Worm (Caenorhabditis elegans) whole organism, L4 larva: Measurements from ENCODE around the gene K07F5.14.

Experiments used
- F10B5.3 ChIP-seq: sonication (generic microtip); optimal IDR thresholded peaks from 2 replicates; lab custom pipeline; 2016; ENCODE audit warnings: mild to moderate bottlenecking, missing genetic modification characterization, missing compliant biosample characterization
- R02D3.7 ChIP-seq: fragments of 150-350 bp; sonication (generic microtip); optimal IDR thresholded peaks from 3 replicates; lab custom pipeline; 2014; ENCODE audit warnings: missing biosample characterization, missing genetic modification characterization
- ZK337.2 ChIP-seq: fragments of 200-800 bp; sonication (Bioruptor generic); IDR thresholded peaks from 2 replicates; pipeline ENCODE4 v1.3.6; 2022; ENCODE audit warnings: missing genetic modification reagents, missing genetic modification characterization, missing compliant biosample characterization
- arid-1 ChIP-seq: fragments of 200-800 bp; sonication (Bioruptor generic); conservative IDR thresholded peaks from 2 replicates; pipeline ENCODE4 v1.3.6; 2022; ENCODE audit warnings: missing genetic modification reagents, missing genetic modification characterization, missing compliant biosample characterization
- attf-4 ChIP-seq: sonication (generic microtip); optimal IDR thresholded peaks from 3 replicates; lab custom pipeline; 2017; ENCODE audit warnings: missing biosample characterization, missing genetic modification characterization
- ceh-28 ChIP-seq: fragments of 150-350 bp; optimal IDR thresholded peaks from 2 replicates; lab custom pipeline; 2014; ENCODE audit warnings: missing biosample characterization, missing genetic modification reagents, missing genetic modification characterization
- ceh-32 ChIP-seq: sonication (generic microtip); optimal IDR thresholded peaks from 2 replicates; lab custom pipeline; 2016; ENCODE audit warnings: mild to moderate bottlenecking, missing genetic modification characterization, missing compliant biosample characterization; ENCODE audit not compliant: poor library complexity
- ceh-44 ChIP-seq: fragments of 200-800 bp; sonication (Bioruptor generic); IDR thresholded peaks from 2 replicates; pipeline ENCODE4 v1.3.6; 2022; ENCODE audit warnings: missing genetic modification reagents, missing genetic modification characterization, missing compliant biosample characterization
- cey-2 ChIP-seq: sonication (generic microtip); optimal IDR thresholded peaks from 3 replicates; lab custom pipeline; 2017; ENCODE audit warnings: missing genetic modification characterization, mild to moderate bottlenecking, missing compliant biosample characterization, antibody characterized with exemption, borderline replicate concordance; ENCODE audit not compliant: insufficient read depth
- daf-8 ChIP-seq: fragments of 200-800 bp; sonication (Bioruptor generic); IDR thresholded peaks from 2 replicates; pipeline ENCODE4 v1.3.6; 2022; ENCODE audit warnings: missing genetic modification characterization, missing compliant biosample characterization
- dmd-8 ChIP-seq: fragments of 200-800 bp; sonication (Bioruptor generic); IDR thresholded peaks from 2 replicates; pipeline ENCODE4 v1.3.6; 2022; ENCODE audit warnings: missing genetic modification characterization, missing compliant biosample characterization
- duxl-1 ChIP-seq: sonication (generic microtip); optimal IDR thresholded peaks from 2 replicates; lab custom pipeline; 2016; ENCODE audit warnings: mild to moderate bottlenecking, missing genetic modification characterization, moderate library complexity, missing compliant biosample characterization; ENCODE audit not compliant: poor library complexity
- dve-1 ChIP-seq: sonication (generic microtip); optimal IDR thresholded peaks from 2 replicates; lab custom pipeline; 2017; ENCODE audit warnings: antibody characterized with exemption, mild to moderate bottlenecking, missing genetic modification characterization, missing compliant biosample characterization; ENCODE audit not compliant: insufficient read depth
- egl-43 ChIP-seq: fragments of 200-800 bp; sonication (Bioruptor generic); IDR thresholded peaks from 2 replicates; pipeline ENCODE4 v1.3.6; 2022; ENCODE audit warnings: missing genetic modification reagents, missing genetic modification characterization, missing compliant biosample characterization
- fos-1 ChIP-seq: fragments of 150-350 bp; optimal IDR thresholded peaks from 2 replicates; lab custom pipeline; 2014; ENCODE audit warnings: missing biosample characterization, missing genetic modification characterization
- gei-8 ChIP-seq: fragments of 200-800 bp; sonication (Bioruptor generic); optimal IDR thresholded peaks from 2 replicates; lab custom pipeline; 2018; ENCODE audit warnings: mild to moderate bottlenecking, missing genetic modification characterization, missing compliant biosample characterization
- hlh-11 ChIP-seq: fragments of 200-800 bp; sonication (Bioruptor generic); optimal IDR thresholded peaks from 2 replicates; lab custom pipeline; 2018; ENCODE audit warnings: mild to moderate bottlenecking, missing genetic modification characterization, missing compliant biosample characterization
- lin-13 ChIP-seq: fragments of 150-350 bp; optimal IDR thresholded peaks from 2 replicates; lab custom pipeline; 2014; ENCODE audit warnings: missing biosample characterization, missing genetic modification reagents, missing genetic modification characterization
- lin-15B ChIP-seq: fragments of 150-350 bp; sonication (generic microtip); optimal IDR thresholded peaks from 3 replicates; lab custom pipeline; 2014; ENCODE audit warnings: missing biosample characterization, missing genetic modification characterization
- lin-39 ChIP-seq: fragments of 150-350 bp; optimal IDR thresholded peaks from 2 replicates; lab custom pipeline; 2014; ENCODE audit warnings: missing biosample characterization, missing genetic modification reagents, missing genetic modification characterization
- lir-3 ChIP-seq: sonication (generic microtip); optimal IDR thresholded peaks from 2 replicates; lab custom pipeline; 2016; ENCODE audit warnings: mild to moderate bottlenecking, missing genetic modification characterization, missing compliant biosample characterization
- mdl-1 ChIP-seq, 2 experiments: fragments of 150-350 bp in 1 of 2; sonication (generic microtip) in 1 of 2; optimal IDR thresholded peaks; 2 replicates each; lab custom pipeline; 2014 to 2017; ENCODE audit warnings: missing biosample characterization in 2 of 2, missing genetic modification characterization in 2 of 2
- mxl-2 ChIP-seq: fragments of 200-800 bp; sonication (Bioruptor generic); conservative IDR thresholded peaks from 2 replicates; pipeline ENCODE4 v1.3.6; 2022; ENCODE audit warnings: missing genetic modification reagents, missing genetic modification characterization, missing compliant biosample characterization
- nhr-10 ChIP-seq: fragments of 150-350 bp; optimal IDR thresholded peaks from 2 replicates; lab custom pipeline; 2014; ENCODE audit warnings: missing biosample characterization, missing genetic modification characterization
- nhr-11 ChIP-seq: fragments of 150-350 bp; optimal IDR thresholded peaks from 2 replicates; lab custom pipeline; 2014; ENCODE audit warnings: missing biosample characterization, missing genetic modification characterization
- nhr-111 ChIP-seq: fragments of 200-800 bp; sonication (Bioruptor generic); optimal IDR thresholded peaks from 2 replicates; lab custom pipeline; 2018; ENCODE audit warnings: mild to moderate bottlenecking, missing genetic modification characterization, missing compliant biosample characterization
- nhr-237 ChIP-seq: sonication (generic microtip); optimal IDR thresholded peaks from 2 replicates; lab custom pipeline; 2017; ENCODE audit warnings: missing biosample characterization, missing genetic modification characterization
- nhr-28 ChIP-seq: fragments of 150-350 bp; optimal IDR thresholded peaks from 2 replicates; lab custom pipeline; 2014; ENCODE audit warnings: missing biosample characterization, missing genetic modification characterization
- nhr-76 ChIP-seq: fragments of 150-350 bp; optimal IDR thresholded peaks from 2 replicates; lab custom pipeline; 2014; ENCODE audit warnings: missing biosample characterization, missing genetic modification characterization
- nhr-77 ChIP-seq: fragments of 150-350 bp; optimal IDR thresholded peaks from 2 replicates; lab custom pipeline; 2014; ENCODE audit warnings: missing biosample characterization, missing genetic modification characterization
- rbr-2 ChIP-seq: sonication (generic microtip); optimal IDR thresholded peaks from 2 replicates; lab custom pipeline; 2016; ENCODE audit warnings: missing genotype, missing genetic modification characterization, missing compliant biosample characterization
- sdz-12 ChIP-seq: fragments of 200-800 bp; sonication (Bioruptor generic); optimal IDR thresholded peaks from 2 replicates; lab custom pipeline; 2018; ENCODE audit warnings: mild to moderate bottlenecking, missing genetic modification characterization, missing compliant biosample characterization
- skn-1 ChIP-seq: fragments of 150-350 bp; optimal IDR thresholded peaks from 2 replicates; lab custom pipeline; 2014; ENCODE audit warnings: missing biosample characterization, missing genetic modification characterization
- snpc-4 ChIP-seq: fragments of 150-350 bp; optimal IDR thresholded peaks from 2 replicates; lab custom pipeline; 2014; ENCODE audit warnings: missing biosample characterization, missing genetic modification characterization
- spr-1 ChIP-seq: sonication (generic microtip); optimal IDR thresholded peaks from 2 replicates; lab custom pipeline; 2016; ENCODE audit warnings: mild to moderate bottlenecking, missing genetic modification characterization, missing compliant biosample characterization
- spr-3 ChIP-seq: fragments of 200-800 bp; sonication (Bioruptor generic); optimal IDR thresholded peaks from 2 replicates; lab custom pipeline; 2018; ENCODE audit warnings: mild to moderate bottlenecking, missing genetic modification characterization, missing compliant biosample characterization
- tra-1 ChIP-seq: fragments of 200-800 bp; sonication (Bioruptor generic); IDR thresholded peaks from 2 replicates; pipeline ENCODE4 v1.3.6; 2022; ENCODE audit warnings: missing genetic modification reagents, missing genetic modification characterization, missing compliant biosample characterization
- unc-130 ChIP-seq: sonication (generic microtip); optimal IDR thresholded peaks from 2 replicates; lab custom pipeline; 2016; ENCODE audit warnings: missing genetic modification reagents, missing genetic modification characterization, missing compliant biosample characterization
- unc-39 ChIP-seq: sonication (generic microtip); optimal IDR thresholded peaks from 2 replicates; lab custom pipeline; 2017; ENCODE audit warnings: missing biosample characterization, missing genetic modification characterization
- zag-1 ChIP-seq: fragments of 150-350 bp; optimal IDR thresholded peaks from 2 replicates; lab custom pipeline; 2014; ENCODE audit warnings: missing biosample characterization, missing genetic modification characterization
- ztf-11 ChIP-seq: fragments of 150-350 bp; optimal IDR thresholded peaks from 2 replicates; lab custom pipeline; 2014; ENCODE audit warnings: missing biosample characterization, missing genetic modification characterization

Gene K07F5.14

DNA sequence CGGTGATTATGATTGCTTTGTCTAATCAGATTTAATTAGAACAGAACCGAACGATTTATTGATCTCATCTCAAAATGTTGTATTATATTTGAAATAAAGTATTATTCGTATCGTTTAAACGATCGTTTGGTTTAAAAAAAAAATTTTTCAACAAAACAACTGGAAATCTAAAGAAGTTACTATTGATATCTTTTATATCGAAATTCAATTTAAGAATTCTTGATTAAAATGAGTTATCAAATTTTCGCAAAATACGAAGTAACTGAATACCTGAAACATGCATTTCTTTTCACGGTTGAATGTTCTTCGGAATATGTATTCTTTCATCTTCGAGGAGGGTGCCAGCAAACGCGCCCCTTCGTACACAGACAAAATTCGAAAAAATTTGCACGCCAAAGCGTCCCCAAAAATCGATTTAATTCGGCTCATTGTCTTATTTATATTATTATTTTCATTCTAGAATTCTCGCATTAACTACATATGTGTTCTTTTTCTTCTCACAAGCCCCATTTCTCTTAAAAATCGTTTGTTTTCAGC, 4.0 kb upstream of the K07F5.14 start, which contains the start of gene npp-1 (continued):
- no peak for TF ChIP-seq unc-39 (tag; lab: Kevin White, UChicago)
- no peak for TF ChIP-seq daf-8 (GFP tag; lab: Robert Waterston, UW)
- peak; percentile 28 for TF ChIP-seq nhr-77 (tag; lab: Kevin White, UChicago)
- TF ChIP-seq dve-1 (tag; lab: Kevin White, UChicago): peak; percentile 20
- peak; percentile 17 for TF ChIP-seq nhr-28 (tag; lab: Kevin White, UChicago)
- TF ChIP-seq, all 104 proteins: peak for 13

DNA sequence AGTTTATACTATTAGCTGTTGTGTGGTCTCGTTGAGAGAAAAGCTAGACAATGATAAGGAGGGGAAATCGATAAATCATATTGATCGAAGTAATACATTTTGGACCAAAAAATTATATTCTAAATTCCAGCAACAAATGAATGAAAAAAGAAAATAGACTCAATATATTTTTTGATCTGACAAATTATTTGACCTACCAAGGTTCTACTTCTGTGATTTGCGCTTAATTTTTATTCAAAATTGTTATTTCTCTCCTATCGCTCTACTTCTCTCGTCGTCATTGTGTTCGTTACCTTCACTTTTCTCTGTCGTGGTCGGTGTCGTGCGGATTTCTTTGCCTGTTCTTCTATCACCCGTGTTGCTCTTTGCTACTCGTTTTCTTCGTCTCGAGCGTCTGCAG, 3.1 kb upstream of the K07F5.14 start:
- TF ChIP-seq lir-3 (tag; lab: Kevin White, UChicago): no peak
- no peak for TF ChIP-seq nhr-111
- TF ChIP-seq F10B5.3 (tag; lab: Kevin White, UChicago): no peak
- TF ChIP-seq spr-3 (GFP tag; lab: Kevin White, UChicago): no peak
- no peak for TF ChIP-seq spr-1
- TF ChIP-seq mdl-1 (tag; optimal IDR thresholded peaks at IDR 0.05; lab: Kevin White, UChicago): no peak
- TF ChIP-seq arid-1: no peak
- TF ChIP-seq lin-39 (tag; lab: Kevin White, UChicago): no peak
- TF ChIP-seq zag-1: no peak
- TF ChIP-seq hlh-11 (tag; lab: Kevin White, UChicago): no peak

DNA sequence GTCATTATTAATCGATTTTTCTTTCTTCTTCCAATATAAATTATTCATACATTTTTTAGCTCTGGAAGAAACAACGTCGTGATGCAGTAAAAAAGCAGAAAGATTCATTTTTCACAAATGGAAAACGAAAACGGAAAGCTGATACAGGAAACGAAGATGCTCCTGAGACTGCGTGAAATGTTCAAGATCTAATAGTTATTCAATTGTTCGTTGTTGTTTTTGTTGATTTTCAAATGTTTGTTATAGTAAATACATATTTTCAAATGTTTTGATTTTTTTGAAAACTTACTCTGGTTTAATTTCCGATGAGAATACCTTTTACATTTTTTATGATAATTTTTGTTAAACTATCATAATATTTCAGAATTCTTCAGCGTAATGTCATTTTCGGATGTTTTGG, 1.8 kb downstream of the K07F5.14 start, which contains the start of gene K07F5.16:
Gene K07F5.16 (plus strand): TSS at position 301 of the 400 bp plus-strand sequence.
- TF ChIP-seq snpc-4 (tag; lab: Kevin White, UChicago): no peak
- TF ChIP-seq tra-1 (GFP tag; lab: Robert Waterston, UW): no peak
- TF ChIP-seq ceh-32 (tag; lab: Kevin White, UChicago): no peak
- no peak for TF ChIP-seq daf-8 (GFP tag; lab: Robert Waterston, UW)
- no peak for TF ChIP-seq skn-1 (tag; lab: Kevin White, UChicago)
- TF ChIP-seq duxl-1: no peak
- no peak for TF ChIP-seq attf-4
- TF ChIP-seq nhr-77 (tag; lab: Kevin White, UChicago): no peak
- TF ChIP-seq rbr-2 (tag; lab: Kevin White, UChicago): no peak
- no peak for TF ChIP-seq ceh-28 (tag; lab: Kevin White, UChicago)
- no peak for TF ChIP-seq lin-13 (GFP tag; lab: Kevin White, UChicago)
- TF ChIP-seq ceh-44: no peak
- no peak for TF ChIP-seq nhr-10

DNA sequence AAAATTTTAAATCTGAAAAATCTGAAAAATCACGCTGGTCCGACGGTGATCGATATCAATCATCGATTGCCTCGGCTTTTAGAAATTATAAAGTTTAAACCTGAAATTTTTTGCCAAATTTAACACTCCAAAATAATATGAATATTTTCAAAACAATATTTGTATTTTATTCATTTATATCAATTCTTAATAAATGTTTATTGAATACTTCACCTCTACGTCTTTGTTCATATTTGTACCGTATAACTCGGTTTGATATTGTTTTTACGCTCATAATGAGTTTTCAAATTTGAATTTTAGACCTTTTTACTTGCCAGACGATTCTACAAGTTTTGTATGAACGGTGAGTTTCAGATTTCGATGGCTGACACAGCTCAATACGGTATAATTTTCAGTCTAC, 2.8 kb downstream of the K07F5.14 start, which contains the start of the genes K07F5.15 and K07F5.22:
Gene K07F5.15 (plus strand): TSS at position 301 of the 400 bp plus-strand sequence.
Gene K07F5.22 (plus strand): TSS at position 301 of the 400 bp plus-strand sequence.
- TF ChIP-seq unc-130 (GFP tag; lab: Kevin White, UChicago): no peak
- no peak for TF ChIP-seq mxl-2
- TF ChIP-seq duxl-1: no peak
- TF ChIP-seq nhr-76 (tag; lab: Kevin White, UChicago): no peak
- no peak for TF ChIP-seq ztf-11
- no peak for TF ChIP-seq cey-2 (tag; lab: Kevin White, UChicago)
- no peak for TF ChIP-seq nhr-237 (tag; lab: Kevin White, UChicago)
- no peak for TF ChIP-seq R02D3.7 (tag; lab: Kevin White, UChicago)
- TF ChIP-seq egl-43 (GFP tag; lab: Robert Waterston, UW): no peak
- no peak for TF ChIP-seq dmd-8
- no peak for TF ChIP-seq spr-1
- TF ChIP-seq gei-8 (GFP tag; lab: Kevin White, UChicago): no peak
- no peak for TF ChIP-seq lin-15B (tag; lab: Kevin White, UChicago)
- TF ChIP-seq fos-1 (tag; lab: Kevin White, UChicago): no peak
- TF ChIP-seq sdz-12: no peak
- no peak for TF ChIP-seq nhr-11 (tag; lab: Kevin White, UChicago)
- TF ChIP-seq ZK337.2 (GFP tag; lab: Robert Waterston, UW): no peak
